Worm (Caenorhabditis elegans) whole organism, L1 larva: ENCODE measurements around the gene R07E5.15.

Source experiments
- C16A3.4 ChIP-seq: fragments of 150-350 bp; optimal IDR thresholded peaks from 2 replicates; lab custom pipeline; 2014; ENCODE audit warnings: missing biosample characterization, missing genetic modification characterization
- C34B4.2 ChIP-seq: sonication (generic microtip); optimal IDR thresholded peaks from 2 replicates; lab custom pipeline; 2017; ENCODE audit warnings: mild to moderate bottlenecking, missing genetic modification characterization, missing compliant biosample characterization
- F16B12.6 ChIP-seq: fragments of 150-350 bp; optimal IDR thresholded peaks from 2 replicates; lab custom pipeline; 2014; ENCODE audit warnings: missing biosample characterization, missing genetic modification characterization
- aha-1 ChIP-seq: fragments of 150-350 bp; optimal IDR thresholded peaks from 2 replicates; lab custom pipeline; 2014; ENCODE audit warnings: missing biosample characterization, missing genetic modification characterization
- ama-1 ChIP-seq: fragments of 150-350 bp; optimal IDR thresholded peaks from 2 replicates; lab custom pipeline; 2014
- blmp-1 ChIP-seq: fragments of 150-350 bp; optimal IDR thresholded peaks from 2 replicates; lab custom pipeline; 2014; ENCODE audit warnings: missing biosample characterization, missing genetic modification characterization
- ceh-82 ChIP-seq, 3 experiments: fragments of 150-350 bp in 1 of 3; sonication (generic microtip) in 2 of 3; optimal IDR thresholded peaks; 2 replicates each; lab custom pipeline; 2014 to 2017; ENCODE audit warnings: missing biosample characterization in 3 of 3, missing genetic modification characterization in 3 of 3
- ceh-88 ChIP-seq: fragments of 200-800 bp; sonication (Bioruptor generic); IDR thresholded peaks from 2 replicates; pipeline ENCODE4 v1.3.6; 2022; ENCODE audit warnings: missing genetic modification characterization, missing compliant biosample characterization
- ces-1 ChIP-seq: fragments of 150-350 bp; optimal IDR thresholded peaks from 2 replicates; lab custom pipeline; 2014; ENCODE audit warnings: missing biosample characterization, missing genetic modification reagents, missing genetic modification characterization
- dpl-1 ChIP-seq, 3 experiments: fragments of 150-350 bp in 2 of 3; sonication (generic microtip) in 1 of 3; optimal IDR thresholded peaks; 2 replicates each; lab custom pipeline; 2014 to 2017; ENCODE audit warnings: missing biosample characterization in 3 of 3, missing genetic modification characterization in 3 of 3, missing genetic modification reagents in 3 of 3
- dsc-1 ChIP-seq: sonication (generic microtip); optimal IDR thresholded peaks from 2 replicates; lab custom pipeline; 2016; ENCODE audit warnings: mild to moderate bottlenecking, missing genetic modification characterization, missing compliant biosample characterization
- efl-1 ChIP-seq, 4 experiments: fragments of 150-350 bp; optimal IDR thresholded peaks in 3 of 4; peaks in 1 of 4; 1 replicate in 1 of 4; 2 replicates in 3 of 4; lab custom pipeline; 2014; ENCODE audit warnings: missing biosample characterization in 2 of 4, missing genetic modification characterization in 2 of 4, missing genetic modification reagents in 2 of 4
- efl-3 ChIP-seq: fragments of 200-800 bp; sonication (Bioruptor generic); optimal IDR thresholded peaks from 2 replicates; lab custom pipeline; 2018; ENCODE audit warnings: mild to moderate bottlenecking, missing genetic modification characterization, missing compliant biosample characterization
- fkh-4 ChIP-seq: sonication (generic microtip); optimal IDR thresholded peaks from 2 replicates; lab custom pipeline; 2016; ENCODE audit warnings: missing compliant biosample characterization, missing genetic modification characterization, borderline replicate concordance
- fkh-8 ChIP-seq: sonication (generic microtip); optimal IDR thresholded peaks from 2 replicates; lab custom pipeline; 2016; ENCODE audit warnings: mild to moderate bottlenecking, missing genetic modification characterization, missing compliant biosample characterization
- fos-1 ChIP-seq: fragments of 150-350 bp; optimal IDR thresholded peaks from 2 replicates; lab custom pipeline; 2014; ENCODE audit warnings: missing biosample characterization, missing genetic modification characterization
- grh-1 ChIP-seq: fragments of 200-800 bp; sonication (Bioruptor generic); IDR thresholded peaks from 2 replicates; pipeline ENCODE4 v1.3.6; 2022; ENCODE audit warnings: missing genetic modification reagents, missing genetic modification characterization, missing compliant biosample characterization
- hlh-4 ChIP-seq: sonication (generic microtip); optimal IDR thresholded peaks from 2 replicates; lab custom pipeline; 2016; ENCODE audit warnings: mild to moderate bottlenecking, missing genetic modification characterization, missing compliant biosample characterization
- hpl-2 ChIP-seq: fragments of 150-350 bp; optimal IDR thresholded peaks from 2 replicates; lab custom pipeline; 2014; ENCODE audit warnings: missing biosample characterization, missing genetic modification reagents, missing genetic modification characterization
- lin-13 ChIP-seq: fragments of 150-350 bp; optimal IDR thresholded peaks from 2 replicates; lab custom pipeline; 2014; ENCODE audit warnings: missing biosample characterization, missing genetic modification reagents, missing genetic modification characterization
- lin-15B ChIP-seq: fragments of 150-350 bp; sonication (generic microtip); optimal IDR thresholded peaks from 3 replicates; lab custom pipeline; 2014; ENCODE audit warnings: missing biosample characterization, missing genetic modification characterization
- lin-35 ChIP-seq, 2 experiments: fragments of 150-350 bp; optimal IDR thresholded peaks; 2 replicates each; lab custom pipeline; 2014; ENCODE audit warnings: missing biosample characterization in 2 of 2, missing genetic modification characterization in 2 of 2, missing genetic modification reagents in 2 of 2
- lir-3 ChIP-seq: sonication (generic microtip); optimal IDR thresholded peaks from 2 replicates; lab custom pipeline; 2016; ENCODE audit warnings: mild to moderate bottlenecking, missing genetic modification characterization, moderate library complexity, missing compliant biosample characterization; ENCODE audit not compliant: poor library complexity
- lsy-2 ChIP-seq, 2 experiments: fragments of 150-350 bp; optimal IDR thresholded peaks; 2 replicates each; lab custom pipeline; 2014; ENCODE audit warnings: missing biosample characterization in 2 of 2, missing genetic modification characterization in 2 of 2
- mab-9 ChIP-seq: fragments of 200-800 bp; sonication (Bioruptor generic); IDR thresholded peaks from 2 replicates; pipeline ENCODE4 v1.3.6; 2022; ENCODE audit warnings: missing genetic modification reagents, missing genetic modification characterization, missing compliant biosample characterization
- mdl-1 ChIP-seq, 2 experiments: fragments of 150-350 bp; optimal IDR thresholded peaks; 2 replicates each; lab custom pipeline; 2014 to 2017; ENCODE audit warnings: missing biosample characterization in 2 of 2, missing genetic modification characterization in 2 of 2, inconsistent platforms in 1 of 2
- mep-1 ChIP-seq: fragments of 150-350 bp; optimal IDR thresholded peaks from 2 replicates; lab custom pipeline; 2014; ENCODE audit warnings: missing biosample characterization, missing genetic modification characterization
- nhr-19 ChIP-seq: fragments of 200-800 bp; sonication (Bioruptor generic); conservative IDR thresholded peaks from 2 replicates; pipeline ENCODE4 v1.3.6; 2022; ENCODE audit warnings: missing genetic modification characterization, missing compliant biosample characterization
- nhr-28 ChIP-seq: fragments of 150-350 bp; optimal IDR thresholded peaks from 2 replicates; lab custom pipeline; 2014; ENCODE audit warnings: missing biosample characterization, missing genetic modification characterization
- nhr-47 ChIP-seq: sonication (generic microtip); optimal IDR thresholded peaks from 2 replicates; lab custom pipeline; 2016; ENCODE audit warnings: mild to moderate bottlenecking, missing genetic modification characterization, moderate library complexity, missing compliant biosample characterization
- nhr-71 ChIP-seq: sonication (generic microtip); optimal IDR thresholded peaks from 2 replicates; lab custom pipeline; 2016; ENCODE audit warnings: mild to moderate bottlenecking, missing genetic modification characterization, moderate library complexity, missing compliant biosample characterization
- nhr-76 ChIP-seq: sonication (generic microtip); optimal IDR thresholded peaks from 2 replicates; lab custom pipeline; 2017; ENCODE audit warnings: missing biosample characterization, missing genetic modification characterization
- nhr-77 ChIP-seq: fragments of 150-350 bp; optimal IDR thresholded peaks from 2 replicates; lab custom pipeline; 2014; ENCODE audit warnings: missing biosample characterization, missing genetic modification characterization
- nhr-90 ChIP-seq: sonication (generic microtip); optimal IDR thresholded peaks from 2 replicates; lab custom pipeline; 2016; ENCODE audit warnings: mild to moderate bottlenecking, missing genetic modification characterization, missing compliant biosample characterization; ENCODE audit not compliant: poor library complexity
- pag-3 ChIP-seq: sonication (generic microtip); optimal IDR thresholded peaks from 2 replicates; lab custom pipeline; 2017; ENCODE audit warnings: missing genetic modification characterization, mild to moderate bottlenecking, missing compliant biosample characterization, antibody characterized with exemption, borderline replicate concordance; ENCODE audit not compliant: insufficient read depth
- pax-3 ChIP-seq: fragments of 200-800 bp; sonication (Bioruptor generic); optimal IDR thresholded peaks from 2 replicates; lab custom pipeline; 2018; ENCODE audit warnings: mild to moderate bottlenecking, missing genetic modification characterization, moderate library complexity, missing compliant biosample characterization
- skn-1 ChIP-seq: fragments of 150-350 bp; optimal IDR thresholded peaks from 2 replicates; lab custom pipeline; 2014; ENCODE audit warnings: missing biosample characterization, missing genetic modification characterization
- snpc-4 ChIP-seq: fragments of 150-350 bp; optimal IDR thresholded peaks from 2 replicates; lab custom pipeline; 2014; ENCODE audit warnings: missing biosample characterization, missing genetic modification characterization
- snu-23 ChIP-seq: sonication (generic microtip); optimal IDR thresholded peaks from 2 replicates; lab custom pipeline; 2016; ENCODE audit warnings: missing genetic modification characterization, missing compliant biosample characterization
- sptf-1 ChIP-seq: fragments of 150-350 bp; optimal IDR thresholded peaks from 2 replicates; lab custom pipeline; 2014; ENCODE audit warnings: missing biosample characterization, missing genetic modification characterization
- swsn-7 ChIP-seq: sonication (generic microtip); optimal IDR thresholded peaks from 2 replicates; lab custom pipeline; 2016; ENCODE audit warnings: missing genetic modification characterization, missing compliant biosample characterization
- tlp-1 ChIP-seq: fragments of 150-350 bp; optimal IDR thresholded peaks from 2 replicates; lab custom pipeline; 2014; ENCODE audit warnings: missing biosample characterization, missing genetic modification characterization
- unc-130 ChIP-seq: fragments of 150-350 bp; optimal IDR thresholded peaks from 2 replicates; lab custom pipeline; 2017; ENCODE audit warnings: missing biosample characterization, missing genetic modification characterization, inconsistent platforms
- vab-15 ChIP-seq: sonication (generic microtip); optimal IDR thresholded peaks from 2 replicates; lab custom pipeline; 2017; ENCODE audit warnings: missing genotype, mild to moderate bottlenecking, missing genetic modification characterization, missing compliant biosample characterization
- xbp-1 ChIP-seq: sonication (generic microtip); optimal IDR thresholded peaks from 2 replicates; lab custom pipeline; 2016; ENCODE audit warnings: missing genetic modification characterization, missing compliant biosample characterization

The R07E5.15 gene

ce11 chrIII:4398463-4398862 is 2.8 kb upstream of the R07E5.15 start, which contains the start of gene R07E5.6:
Gene R07E5.6 (plus strand): TSS chrIII:4398763.
- TF ChIP-seq hlh-4 (tag; lab: Kevin White, UChicago) (no peak), efl-1 (optimal IDR thresholded peaks at IDR 0.05; lab: Kevin White, UChicago) (no peak), efl-1 (GFP tag; optimal IDR thresholded peaks at IDR 0.05 in 1 of 2; lab: Kevin White, UChicago) (peak in 1 of 2 experiments; percentile 37)
- TF ChIP-seq, all 84 proteins: peak for 1

ce11 chrIII:4404339-4404836 is 3.1 kb downstream of the R07E5.15 start, which contains the start of the genes R07E5.17 and snfc-5:
Gene R07E5.17 (minus strand): TSS chrIII:4404436.
Gene snfc-5 (plus strand): TSS chrIII:4404786.
- TF ChIP-seq fkh-4 (tag; lab: Kevin White, UChicago) (no peak), swsn-7 (no peak), ces-1 (GFP tag; lab: Kevin White, UChicago) (no peak), nhr-90 (no peak), blmp-1 (peak; percentile 52), vab-15 (no peak), F16B12.6 (peak; percentile 46), ama-1 (lab: Kevin White, UChicago) (no peak), C16A3.4 (tag; lab: Kevin White, UChicago) (peak; percentile 55), fkh-8 (peak; percentile 14), nhr-77 (tag; lab: Kevin White, UChicago) (peak; percentile 4), ceh-88 (no peak), grh-1 (GFP tag; lab: Robert Waterston, UW) (no peak), sptf-1 (no peak), snpc-4 (tag; lab: Kevin White, UChicago) (peak; percentile 18), tlp-1 (tag; lab: Kevin White, UChicago) (no peak), unc-130 (no peak), dsc-1 (tag; lab: Kevin White, UChicago) (no peak), nhr-71 (no peak), mdl-1 (tag; optimal IDR thresholded peaks at IDR 0.05; lab: Kevin White, UChicago) (peak in 1 of 2 experiments; percentile 46), efl-3 (GFP tag; lab: Kevin White, UChicago) (no peak), pag-3 (tag; lab: Kevin White, UChicago) (no peak), snu-23 (GFP tag; lab: Kevin White, UChicago) (no peak), pax-3 (tag; lab: Kevin White, UChicago) (no peak), nhr-28 (tag; lab: Kevin White, UChicago) (no peak), xbp-1 (peak; percentile 15), lin-15B (tag; lab: Kevin White, UChicago) (peak; percentile 54), nhr-19 (GFP tag; lab: Robert Waterston, UW) (no peak), lir-3 (tag; lab: Kevin White, UChicago) (no peak), C34B4.2 (tag; lab: Kevin White, UChicago) (no peak), lin-35 (GFP tag; optimal IDR thresholded peaks at IDR 0.05; lab: Kevin White, UChicago) (peak; percentile 48 to 80), ceh-82 (tag; optimal IDR thresholded peaks at IDR 0.05; lab: Kevin White, UChicago) (peak in 1 of 3 experiments; percentile 42), lsy-2 (tag; optimal IDR thresholded peaks at IDR 0.05; lab: Kevin White, UChicago) (peak; percentile 26 to 78), lin-13 (GFP tag; lab: Kevin White, UChicago) (no peak), dpl-1 (GFP tag; optimal IDR thresholded peaks at IDR 0.05; lab: Kevin White, UChicago) (peak; percentile 34 to 71 (median 52)), nhr-47 (tag; lab: Kevin White, UChicago) (no peak), mab-9 (GFP tag; lab: Robert Waterston, UW) (no peak), nhr-76 (tag; lab: Kevin White, UChicago) (no peak), mep-1 (tag; lab: Kevin White, UChicago) (peak; percentile 59), aha-1 (tag; lab: Kevin White, UChicago) (no peak), efl-1 (optimal IDR thresholded peaks at IDR 0.05; lab: Kevin White, UChicago) (peak; percentile 51 to 59), efl-1 (GFP tag; optimal IDR thresholded peaks at IDR 0.05 in 1 of 2; lab: Kevin White, UChicago) (peak; percentile 46 to 68), fos-1 (tag; lab: Kevin White, UChicago) (peak; percentile 2), skn-1 (tag; lab: Kevin White, UChicago) (peak; percentile 59), hpl-2 (GFP tag; lab: Kevin White, UChicago) (no peak)
